Worm (Caenorhabditis elegans) whole organism, young adult: Measurements from ENCODE around the gene ech-8.

Experiments used
- B0261.1 ChIP-seq: sonication (generic microtip); optimal IDR thresholded peaks from 2 replicates; lab custom pipeline; 2016; ENCODE audit warnings: mild to moderate bottlenecking, missing genetic modification characterization, moderate library complexity, missing compliant biosample characterization
- B0336.3 ChIP-seq: fragments of 200-800 bp; sonication (Bioruptor generic); IDR thresholded peaks from 2 replicates; pipeline ENCODE4 v1.3.6; 2022; ENCODE audit warnings: missing genetic modification characterization, missing compliant biosample characterization
- C17E4.6 ChIP-seq: fragments of 200-800 bp; sonication (Bioruptor generic); IDR thresholded peaks from 2 replicates; pipeline ENCODE4 v1.3.6; 2022; ENCODE audit warnings: missing genetic modification reagents, missing genetic modification characterization, missing compliant biosample characterization
- F23B12.7 ChIP-seq: sonication (generic microtip); optimal IDR thresholded peaks from 2 replicates; lab custom pipeline; 2017; ENCODE audit warnings: missing genetic modification characterization, mild to moderate bottlenecking, missing compliant biosample characterization, antibody characterized with exemption, moderate library complexity; ENCODE audit not compliant: insufficient read depth
- F33H1.4 ChIP-seq: fragments of 200-800 bp; sonication (Bioruptor generic); IDR thresholded peaks from 2 replicates; pipeline ENCODE4 v1.3.6; 2022; ENCODE audit warnings: missing genetic modification reagents, missing genetic modification characterization, missing compliant biosample characterization
- F37B4.10 ChIP-seq: fragments of 200-800 bp; sonication (Bioruptor generic); IDR thresholded peaks from 2 replicates; pipeline ENCODE4 v1.3.6; 2022; ENCODE audit warnings: missing genetic modification characterization, missing compliant biosample characterization
- F49E8.2 ChIP-seq: sonication (generic microtip); optimal IDR thresholded peaks from 3 replicates; lab custom pipeline; 2017; ENCODE audit warnings: missing genetic modification characterization, mild to moderate bottlenecking, missing compliant biosample characterization, antibody characterized with exemption, moderate library complexity; ENCODE audit not compliant: insufficient read depth
- K11D2.4 ChIP-seq: fragments of 200-800 bp; sonication (Bioruptor generic); IDR thresholded peaks from 2 replicates; pipeline ENCODE4 v1.3.6; 2022; ENCODE audit warnings: missing genetic modification reagents, missing genetic modification characterization, missing compliant biosample characterization
- T07F8.4 ChIP-seq: sonication (generic microtip); optimal IDR thresholded peaks from 2 replicates; lab custom pipeline; 2016; ENCODE audit warnings: mild to moderate bottlenecking, missing genetic modification characterization, moderate library complexity, missing compliant biosample characterization
- T26A5.8 ChIP-seq: sonication (generic microtip); optimal IDR thresholded peaks from 2 replicates; lab custom pipeline; 2016; ENCODE audit warnings: missing genetic modification characterization, missing compliant biosample characterization
- Y53F4B.3 ChIP-seq: fragments of 200-800 bp; sonication (Bioruptor generic); IDR thresholded peaks from 2 replicates; pipeline ENCODE4 v1.3.6; 2022; ENCODE audit warnings: missing genetic modification reagents, missing genetic modification characterization, missing compliant biosample characterization
- Y56A3A.18 ChIP-seq: fragments of 200-800 bp; sonication (Bioruptor generic); IDR thresholded peaks from 2 replicates; pipeline ENCODE4 v1.3.6; 2022; ENCODE audit warnings: missing genetic modification reagents, missing genetic modification characterization, missing compliant biosample characterization
- Y67H2A.10 ChIP-seq: fragments of 200-800 bp; sonication (Bioruptor generic); conservative IDR thresholded peaks from 2 replicates; pipeline ENCODE4 v1.3.6; 2022; ENCODE audit warnings: missing genetic modification reagents, missing genetic modification characterization, missing compliant biosample characterization
- Y95B8A.8 ChIP-seq: fragments of 200-800 bp; sonication (Bioruptor generic); IDR thresholded peaks from 2 replicates; pipeline ENCODE4 v1.3.6; 2022; ENCODE audit warnings: missing genetic modification reagents, missing genetic modification characterization, missing compliant biosample characterization
- ama-1 ChIP-seq, 3 experiments: fragments of 150-350 bp in 1 of 3; sonication (generic microtip) in 2 of 3; optimal IDR thresholded peaks; 2 replicates each; lab custom pipeline; 2014 to 2018; ENCODE audit warnings: missing biosample characterization in 2 of 3, missing genetic modification characterization in 2 of 3, missing genetic modification reagents in 2 of 3
- atf-7 ChIP-seq: sonication (generic microtip); optimal IDR thresholded peaks from 2 replicates; lab custom pipeline; 2017; ENCODE audit warnings: mild to moderate bottlenecking, missing genetic modification characterization, missing compliant biosample characterization
- athp-1 ChIP-seq: sonication (generic microtip); optimal IDR thresholded peaks from 2 replicates; lab custom pipeline; 2017; ENCODE audit warnings: mild to moderate bottlenecking, missing genetic modification characterization, missing compliant biosample characterization
- attf-3 ChIP-seq: fragments of 200-800 bp; sonication (Bioruptor generic); conservative IDR thresholded peaks from 2 replicates; pipeline ENCODE4 v1.3.6; 2022; ENCODE audit warnings: missing genetic modification reagents, missing genetic modification characterization, missing compliant biosample characterization
- attf-5 ChIP-seq: fragments of 200-800 bp; sonication (Bioruptor generic); optimal IDR thresholded peaks from 2 replicates; lab custom pipeline; 2018; ENCODE audit warnings: mild to moderate bottlenecking, missing genetic modification characterization, missing compliant biosample characterization
- bed-1 ChIP-seq: fragments of 200-800 bp; sonication (Bioruptor generic); IDR thresholded peaks from 2 replicates; pipeline ENCODE4 v1.3.6; 2022; ENCODE audit warnings: missing genetic modification reagents, missing genetic modification characterization, missing compliant biosample characterization
- ccch-3 ChIP-seq: fragments of 200-800 bp; sonication (Bioruptor generic); optimal IDR thresholded peaks from 2 replicates; lab custom pipeline; 2018; ENCODE audit warnings: mild to moderate bottlenecking, missing genetic modification characterization, missing compliant biosample characterization
- ceh-40 ChIP-seq: fragments of 200-800 bp; sonication (Bioruptor generic); IDR thresholded peaks from 2 replicates; pipeline ENCODE4 v1.3.6; 2022; ENCODE audit warnings: missing genetic modification characterization, missing compliant biosample characterization
- ceh-58 ChIP-seq: fragments of 200-800 bp; sonication (Bioruptor generic); IDR thresholded peaks from 2 replicates; pipeline ENCODE4 v1.3.6; 2022; ENCODE audit warnings: missing genetic modification characterization, missing compliant biosample characterization
- dox-1 ChIP-seq: fragments of 200-800 bp; sonication (Bioruptor generic); IDR thresholded peaks from 2 replicates; pipeline ENCODE4 v1.3.6; 2022; ENCODE audit warnings: missing genetic modification reagents, missing genetic modification characterization, missing compliant biosample characterization
- dpl-1 ChIP-seq: fragments of 150-350 bp; optimal IDR thresholded peaks from 2 replicates; lab custom pipeline; 2014; ENCODE audit warnings: missing biosample characterization, missing genetic modification reagents, missing genetic modification characterization
- efl-1 ChIP-seq: fragments of 150-350 bp; optimal IDR thresholded peaks from 2 replicates; lab custom pipeline; 2014; ENCODE audit warnings: missing biosample characterization, missing genetic modification reagents, missing genetic modification characterization
- egrh-3 ChIP-seq: fragments of 200-800 bp; sonication (Bioruptor generic); IDR thresholded peaks from 2 replicates; pipeline ENCODE4 v1.3.6; 2022; ENCODE audit warnings: missing genetic modification reagents, missing genetic modification characterization, missing compliant biosample characterization
- ekl-4 ChIP-seq: fragments of 200-800 bp; sonication (Bioruptor generic); IDR thresholded peaks from 2 replicates; pipeline ENCODE4 v1.3.6; 2022; ENCODE audit warnings: missing genetic modification reagents, missing genetic modification characterization, missing compliant biosample characterization
- gei-17 ChIP-seq: fragments of 200-800 bp; sonication (Bioruptor generic); optimal IDR thresholded peaks from 2 replicates; lab custom pipeline; 2018; ENCODE audit warnings: mild to moderate bottlenecking, missing genetic modification characterization, missing compliant biosample characterization
- hmg-1.2 ChIP-seq: fragments of 200-800 bp; sonication (Bioruptor generic); IDR thresholded peaks from 2 replicates; pipeline ENCODE4 v1.3.6; 2022; ENCODE audit warnings: missing genetic modification reagents, missing genetic modification characterization, missing compliant biosample characterization
- hmg-20 ChIP-seq: fragments of 200-800 bp; sonication (Bioruptor generic); IDR thresholded peaks from 2 replicates; pipeline ENCODE4 v1.3.6; 2022; ENCODE audit warnings: missing genetic modification reagents, missing genetic modification characterization, missing compliant biosample characterization
- lag-1 ChIP-seq: fragments of 200-800 bp; sonication (Bioruptor generic); IDR thresholded peaks from 2 replicates; pipeline ENCODE4 v1.3.6; 2022; ENCODE audit warnings: missing genetic modification reagents, missing genetic modification characterization, missing compliant biosample characterization
- lin-35 ChIP-seq, 3 experiments: fragments of 150-350 bp in 2 of 3; sonication (generic microtip) in 1 of 3; optimal IDR thresholded peaks; 2 replicates each; lab custom pipeline; 2014 to 2018; ENCODE audit warnings: missing biosample characterization in 3 of 3, missing genetic modification characterization in 3 of 3, missing genetic modification reagents in 3 of 3
- madf-10 ChIP-seq: sonication (generic microtip); optimal IDR thresholded peaks from 2 replicates; lab custom pipeline; 2016; ENCODE audit warnings: mild to moderate bottlenecking, missing genetic modification characterization, missing compliant biosample characterization
- madf-3 ChIP-seq: fragments of 200-800 bp; sonication (Bioruptor generic); IDR thresholded peaks from 2 replicates; pipeline ENCODE4 v1.3.6; 2022; ENCODE audit warnings: missing genetic modification reagents, missing genetic modification characterization, missing compliant biosample characterization
- nfya-1 ChIP-seq: sonication (generic microtip); optimal IDR thresholded peaks from 2 replicates; lab custom pipeline; 2017; ENCODE audit warnings: antibody characterized with exemption, missing compliant biosample characterization, missing genetic modification characterization, borderline replicate concordance; ENCODE audit not compliant: insufficient read depth
- nhr-80 ChIP-seq: sonication (generic microtip); optimal IDR thresholded peaks from 2 replicates; lab custom pipeline; 2016; ENCODE audit warnings: missing genetic modification characterization, missing compliant biosample characterization
- nhr-90 ChIP-seq: sonication (generic microtip); optimal IDR thresholded peaks from 2 replicates; lab custom pipeline; 2016; ENCODE audit warnings: missing genotype, mild to moderate bottlenecking, missing genetic modification characterization, missing compliant biosample characterization
- pha-4 ChIP-seq: fragments of 150-350 bp; sonication (generic microtip); optimal IDR thresholded peaks from 2 replicates; lab custom pipeline; 2014; ENCODE audit warnings: missing biosample characterization, missing genetic modification reagents, missing genetic modification characterization
- repo-1 ChIP-seq: sonication (generic microtip); optimal IDR thresholded peaks from 2 replicates; lab custom pipeline; 2017; ENCODE audit warnings: mild to moderate bottlenecking, missing genetic modification characterization, missing compliant biosample characterization
- rpc-1 ChIP-seq, 2 experiments: fragments of 150-350 bp in 1 of 2; sonication (generic microtip) in 1 of 2; optimal IDR thresholded peaks; 2 replicates each; lab custom pipeline; 2014 to 2018; ENCODE audit warnings: missing biosample characterization in 1 of 2, missing genetic modification characterization in 1 of 2, missing genetic modification reagents in 1 of 2, missing genotype in 1 of 2
- sea-2 ChIP-seq: fragments of 200-800 bp; sonication (Bioruptor generic); IDR thresholded peaks from 2 replicates; pipeline ENCODE4 v1.3.6; 2022; ENCODE audit warnings: missing genetic modification characterization, missing compliant biosample characterization
- snpc-4 ChIP-seq, 5 experiments: fragments of 150-350 bp in 1 of 5; sonication (generic microtip) in 4 of 5; optimal IDR thresholded peaks; 2 replicates each; lab custom pipeline; 2014 to 2018; ENCODE audit warnings: missing genetic modification characterization in 5 of 5, missing biosample characterization in 3 of 5, antibody characterized with exemption in 2 of 5, mild to moderate bottlenecking in 2 of 5, missing compliant biosample characterization in 2 of 5, missing genotype in 2 of 5, moderate library complexity in 2 of 5, missing genetic modification reagents in 1 of 5
- unc-130 ChIP-seq: sonication (generic microtip); optimal IDR thresholded peaks from 2 replicates; lab custom pipeline; 2016; ENCODE audit warnings: missing genetic modification reagents, missing genetic modification characterization, missing compliant biosample characterization
- zim-3 ChIP-seq: sonication (generic microtip); optimal IDR thresholded peaks from 2 replicates; lab custom pipeline; 2017; ENCODE audit warnings: mild to moderate bottlenecking, missing genetic modification characterization, moderate library complexity, missing compliant biosample characterization
- ztf-22 ChIP-seq: fragments of 200-800 bp; sonication (Bioruptor generic); optimal IDR thresholded peaks from 2 replicates; lab custom pipeline; 2018; ENCODE audit warnings: mild to moderate bottlenecking, missing genetic modification characterization, moderate library complexity, missing compliant biosample characterization
- ztf-25 ChIP-seq: fragments of 200-800 bp; sonication (Bioruptor generic); IDR thresholded peaks from 2 replicates; pipeline ENCODE4 v1.3.6; 2022; ENCODE audit warnings: missing genetic modification reagents, missing genetic modification characterization, missing compliant biosample characterization

Gene ech-8

DNA sequence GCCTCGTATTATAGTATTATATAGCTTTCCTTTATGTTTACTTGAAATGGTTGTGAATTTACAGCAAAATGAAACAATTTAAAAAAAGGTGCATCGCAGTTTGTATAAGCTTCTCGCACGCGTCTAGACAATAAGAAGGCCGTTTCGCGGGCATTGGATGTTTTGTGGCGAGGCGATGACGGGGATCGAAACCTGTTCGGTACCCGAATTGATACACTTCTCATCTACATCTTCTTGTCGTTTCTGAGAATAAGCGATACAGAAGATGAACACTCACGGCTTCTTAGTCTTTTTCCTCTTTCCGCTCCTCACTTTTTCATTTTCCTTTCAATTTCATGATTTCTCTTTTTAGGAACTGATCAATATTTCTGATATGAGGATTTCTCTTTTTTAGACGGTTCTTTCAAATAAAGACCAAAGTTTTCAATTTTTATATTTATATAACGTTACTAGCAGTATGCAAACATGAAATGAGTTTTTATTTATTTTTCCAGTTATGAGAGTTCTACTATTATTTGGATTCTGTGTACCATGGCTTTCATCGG, 6.8 kb upstream of the ech-8 start, which contains the start of gene F01G10.10 (continued):
- TF ChIP-seq K11D2.4 (GFP tag; lab: Robert Waterston, UW), result no peak
- TF ChIP-seq unc-130 (GFP tag; lab: Kevin White, UChicago), result no peak
- TF ChIP-seq sea-2 (GFP tag; lab: Robert Waterston, UW), result no peak
- no peak for TF ChIP-seq ccch-3 (GFP tag; lab: Kevin White, UChicago)
- TF ChIP-seq hmg-1.2 (GFP tag; lab: Robert Waterston, UW), result peak; percentile 47
- TF ChIP-seq dpl-1 (GFP tag; lab: Kevin White, UChicago), result no peak
- TF ChIP-seq Y67H2A.10 (GFP tag; lab: Robert Waterston, UW), result no peak
- TF ChIP-seq gei-17, result no peak
- peak; percentile 17 for TF ChIP-seq ztf-22 (GFP tag; lab: Kevin White, UChicago)
- TF ChIP-seq T07F8.4, result no peak
- no peak for TF ChIP-seq nfya-1
- TF ChIP-seq repo-1 (tag; lab: Kevin White, UChicago), result no peak
- peak; percentile 37; the same call in 1 of the 2 replicates for TF ChIP-seq C17E4.6 (GFP tag; lab: Robert Waterston, UW)
- no peak for TF ChIP-seq bed-1 (GFP tag; lab: Robert Waterston, UW)
- peak; percentile 25; the same call in 1 of the 2 replicates for TF ChIP-seq F33H1.4
- TF ChIP-seq ztf-25 (GFP tag; lab: Robert Waterston, UW), result 0 out of 2 replicates have a peak, but pooled peaks have one; percentile 64
- TF ChIP-seq hmg-20 (GFP tag; lab: Robert Waterston, UW), result no peak
- peak; percentile 3 for TF ChIP-seq attf-5 (GFP tag; lab: Kevin White, UChicago)
- TF ChIP-seq B0261.1, result no peak
- TF ChIP-seq nhr-90 (tag; lab: Kevin White, UChicago), result peak; percentile 8
- TF ChIP-seq F37B4.10 (GFP tag; lab: Robert Waterston, UW), result 0 out of 2 replicates have a peak, but pooled peaks have one; percentile 43
- TF ChIP-seq pha-4 (tag; lab: Kevin White, UChicago), result no peak
- peak; percentile 82; the same call in 1 of the 2 replicates for TF ChIP-seq madf-3 (GFP tag; lab: Robert Waterston, UW)
- TF ChIP-seq F23B12.7, result no peak
- no peak for TF ChIP-seq zim-3 (tag; lab: Kevin White, UChicago)
- TF ChIP-seq ceh-58 (GFP tag; lab: Robert Waterston, UW), result 0 out of 2 replicates have a peak, but pooled peaks have one; percentile 71
- TF ChIP-seq T26A5.8 (tag; lab: Kevin White, UChicago), result no peak
- TF ChIP-seq Y56A3A.18 (GFP tag; lab: Robert Waterston, UW), result no peak
- TF ChIP-seq ekl-4 (GFP tag; lab: Robert Waterston, UW), result no peak
- TF ChIP-seq ama-1 (optimal IDR thresholded peaks at IDR 0.05; lab: Kevin White, UChicago), result peak; percentile 19
- TF ChIP-seq ama-1 (GFP tag; optimal IDR thresholded peaks at IDR 0.05; lab: Kevin White, UChicago), result no peak
- TF ChIP-seq lin-35 (GFP tag; optimal IDR thresholded peaks at IDR 0.05; lab: Kevin White, UChicago), result no peak
- TF ChIP-seq Y53F4B.3 (GFP tag; lab: Robert Waterston, UW), result no peak
- peak; percentile 60 for TF ChIP-seq dox-1
- TF ChIP-seq lag-1, result no peak
- no peak for TF ChIP-seq snpc-4 (GFP tag; optimal IDR thresholded peaks at IDR 0.05; lab: Kevin White, UChicago)
- peak in 2 of 4 experiments; percentile 19 to 39 for TF ChIP-seq snpc-4 (tag; optimal IDR thresholded peaks at IDR 0.05; lab: Kevin White, UChicago)
- TF ChIP-seq F49E8.2 (tag; lab: Kevin White, UChicago), result peak; percentile 5
- no peak for TF ChIP-seq nhr-80 (tag; lab: Kevin White, UChicago)
- TF ChIP-seq egrh-3 (GFP tag; lab: Robert Waterston, UW), result no peak
- no peak for TF ChIP-seq attf-3 (GFP tag; lab: Robert Waterston, UW)
- peak; percentile 86 for TF ChIP-seq B0336.3 (GFP tag; lab: Robert Waterston, UW)
- peak; percentile 53 for TF ChIP-seq efl-1 (GFP tag; lab: Kevin White, UChicago)
- no peak for TF ChIP-seq atf-7
- no peak for TF ChIP-seq Y95B8A.8 (GFP tag; lab: Robert Waterston, UW)
- TF ChIP-seq ceh-40 (GFP tag; lab: Robert Waterston, UW), result 0 out of 2 replicates have a peak, but pooled peaks have one; percentile 23
- no peak for TF ChIP-seq athp-1
- no peak for TF ChIP-seq madf-10 (tag; lab: Kevin White, UChicago)
- no peak for TF ChIP-seq rpc-1 (optimal IDR thresholded peaks at IDR 0.05; lab: Kevin White, UChicago)
- no peak for TF ChIP-seq rpc-1 (tag; optimal IDR thresholded peaks at IDR 0.05; lab: Kevin White, UChicago)
